Worm (Caenorhabditis elegans): Measurements from ENCODE around the gene F44E7.5.

DNA sequence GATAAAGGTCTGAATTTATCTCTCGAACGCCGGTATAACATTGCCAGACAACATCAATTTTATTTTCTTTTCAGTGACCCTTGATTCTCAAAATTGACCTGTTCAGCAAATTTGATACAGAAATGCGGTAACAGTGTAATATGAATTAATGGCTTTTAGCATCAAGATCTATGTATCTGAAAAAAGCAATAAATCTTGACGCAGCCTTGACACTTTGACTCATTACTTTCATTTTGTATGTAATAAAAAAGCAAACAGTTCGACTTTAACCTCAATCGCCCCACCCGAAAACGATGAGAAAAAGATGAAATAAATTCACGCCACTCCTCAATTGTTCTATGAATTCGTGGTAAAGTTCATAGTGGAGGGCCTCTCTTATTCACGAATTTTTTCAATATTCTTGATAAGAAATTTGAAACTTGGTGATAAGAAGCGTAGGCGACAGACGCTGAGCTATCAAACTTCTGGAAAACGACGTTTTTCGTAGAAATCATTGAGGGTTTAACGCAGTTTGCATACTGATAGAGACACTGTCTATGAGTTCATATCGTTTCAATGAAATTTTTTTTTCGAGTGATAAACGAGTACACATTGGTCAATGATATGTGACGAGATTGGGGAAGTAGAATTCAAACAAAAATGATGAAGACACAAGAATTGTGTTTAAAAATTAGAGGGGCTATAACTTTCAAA, 40.9 kb upstream of the F44E7.5 start:
- TF ChIP-seq F49E8.2 (tag; optimal IDR thresholded peaks at IDR 0.05; ENCODE audit: borderline replicate concordance): no peak
- TF ChIP-seq ces-1 (GFP tag; optimal IDR thresholded peaks at IDR 0.05): no peak
- no peak for TF ChIP-seq mep-1 (tag; optimal IDR thresholded peaks at IDR 0.05)
- TF ChIP-seq nhr-25 (tag; optimal IDR thresholded peaks at IDR 0.05; ENCODE audit: borderline replicate concordance, insufficient read depth): no peak
- TF ChIP-seq hif-1 (tag; optimal IDR thresholded peaks at IDR 0.05): no peak
- TF ChIP-seq nhr-11 (tag; optimal IDR thresholded peaks at IDR 0.05): no peak
- TF ChIP-seq nhr-28 (tag; optimal IDR thresholded peaks at IDR 0.05): no peak
- TF ChIP-seq sdz-12 (GFP tag; optimal IDR thresholded peaks at IDR 0.05): no peak
- no peak for TF ChIP-seq ztf-11 (tag; optimal IDR thresholded peaks at IDR 0.05)
- no peak for TF ChIP-seq unc-39 (tag; optimal IDR thresholded peaks at IDR 0.05)

Measured in whole organism, L4 larva.